Worm (Caenorhabditis elegans) whole organism, L1 larva: Measurements from ENCODE around the gene pxf-1.
A peak's percentile ranks its signal among the peaks of the same experiment; 100 is the strongest.

Experiments
- C34B4.2 ChIP-seq: sonication (generic microtip); optimal IDR thresholded peaks from 2 replicates; lab custom pipeline; 2017; ENCODE audit warnings: mild to moderate bottlenecking, missing genetic modification characterization, missing compliant biosample characterization
- ama-1 ChIP-seq: fragments of 150-350 bp; optimal IDR thresholded peaks from 2 replicates; lab custom pipeline; 2014
- ceh-82 ChIP-seq, 3 experiments: fragments of 150-350 bp in 1 of 3; sonication (generic microtip) in 2 of 3; optimal IDR thresholded peaks; 2 replicates each; lab custom pipeline; 2014 to 2017; ENCODE audit warnings: missing biosample characterization in 3 of 3, missing genetic modification characterization in 3 of 3
- ceh-90 ChIP-seq: sonication (generic microtip); optimal IDR thresholded peaks from 2 replicates; lab custom pipeline; 2016; ENCODE audit warnings: missing genetic modification characterization, missing compliant biosample characterization
- ces-1 ChIP-seq: fragments of 150-350 bp; optimal IDR thresholded peaks from 2 replicates; lab custom pipeline; 2014; ENCODE audit warnings: missing biosample characterization, missing genetic modification reagents, missing genetic modification characterization
- dpl-1 ChIP-seq, 3 experiments: fragments of 150-350 bp in 2 of 3; sonication (generic microtip) in 1 of 3; optimal IDR thresholded peaks; 2 replicates each; lab custom pipeline; 2014 to 2017; ENCODE audit warnings: missing biosample characterization in 3 of 3, missing genetic modification characterization in 3 of 3, missing genetic modification reagents in 3 of 3
- dsc-1 ChIP-seq: sonication (generic microtip); optimal IDR thresholded peaks from 2 replicates; lab custom pipeline; 2016; ENCODE audit warnings: mild to moderate bottlenecking, missing genetic modification characterization, missing compliant biosample characterization
- ets-5 ChIP-seq: fragments of 200-800 bp; sonication (Bioruptor generic); IDR thresholded peaks from 2 replicates; pipeline ENCODE4 v1.3.6; 2022; ENCODE audit warnings: missing genetic modification characterization, missing compliant biosample characterization
- fkh-8 ChIP-seq: sonication (generic microtip); optimal IDR thresholded peaks from 2 replicates; lab custom pipeline; 2016; ENCODE audit warnings: mild to moderate bottlenecking, missing genetic modification characterization, missing compliant biosample characterization
- hlh-17 ChIP-seq: fragments of 200-800 bp; sonication (Bioruptor generic); optimal IDR thresholded peaks from 2 replicates; lab custom pipeline; 2018; ENCODE audit warnings: missing genetic modification characterization, mild to moderate bottlenecking, missing compliant biosample characterization, moderate library complexity, borderline replicate concordance
- hpl-2 ChIP-seq: fragments of 150-350 bp; optimal IDR thresholded peaks from 2 replicates; lab custom pipeline; 2014; ENCODE audit warnings: missing biosample characterization, missing genetic modification reagents, missing genetic modification characterization
- irx-1 ChIP-seq: sonication (generic microtip); optimal IDR thresholded peaks from 2 replicates; lab custom pipeline; 2016; ENCODE audit warnings: missing genetic modification characterization, missing compliant biosample characterization
- lin-13 ChIP-seq: fragments of 150-350 bp; optimal IDR thresholded peaks from 2 replicates; lab custom pipeline; 2014; ENCODE audit warnings: missing biosample characterization, missing genetic modification reagents, missing genetic modification characterization
- lin-14 ChIP-seq: fragments of 200-800 bp; sonication (Bioruptor generic); optimal IDR thresholded peaks from 2 replicates; lab custom pipeline; 2018; ENCODE audit warnings: mild to moderate bottlenecking, missing genetic modification characterization, moderate library complexity, missing compliant biosample characterization
- lir-3 ChIP-seq: sonication (generic microtip); optimal IDR thresholded peaks from 2 replicates; lab custom pipeline; 2016; ENCODE audit warnings: mild to moderate bottlenecking, missing genetic modification characterization, moderate library complexity, missing compliant biosample characterization; ENCODE audit not compliant: poor library complexity
- lsy-2 ChIP-seq, 2 experiments: fragments of 150-350 bp; optimal IDR thresholded peaks; 2 replicates each; lab custom pipeline; 2014; ENCODE audit warnings: missing biosample characterization in 2 of 2, missing genetic modification characterization in 2 of 2
- nhr-12 ChIP-seq: sonication (generic microtip); optimal IDR thresholded peaks from 2 replicates; lab custom pipeline; 2017; ENCODE audit warnings: missing biosample characterization, missing genetic modification characterization
- nhr-19 ChIP-seq: fragments of 200-800 bp; sonication (Bioruptor generic); conservative IDR thresholded peaks from 2 replicates; pipeline ENCODE4 v1.3.6; 2022; ENCODE audit warnings: missing genetic modification characterization, missing compliant biosample characterization
- nhr-237 ChIP-seq: fragments of 150-350 bp; optimal IDR thresholded peaks from 2 replicates; lab custom pipeline; 2014; ENCODE audit warnings: missing biosample characterization, missing genetic modification characterization
- nhr-28 ChIP-seq: fragments of 150-350 bp; optimal IDR thresholded peaks from 2 replicates; lab custom pipeline; 2014; ENCODE audit warnings: missing biosample characterization, missing genetic modification characterization
- nhr-47 ChIP-seq: sonication (generic microtip); optimal IDR thresholded peaks from 2 replicates; lab custom pipeline; 2016; ENCODE audit warnings: mild to moderate bottlenecking, missing genetic modification characterization, moderate library complexity, missing compliant biosample characterization
- nhr-71 ChIP-seq: sonication (generic microtip); optimal IDR thresholded peaks from 2 replicates; lab custom pipeline; 2016; ENCODE audit warnings: mild to moderate bottlenecking, missing genetic modification characterization, moderate library complexity, missing compliant biosample characterization
- nhr-77 ChIP-seq: fragments of 150-350 bp; optimal IDR thresholded peaks from 2 replicates; lab custom pipeline; 2014; ENCODE audit warnings: missing biosample characterization, missing genetic modification characterization
- nhr-84 ChIP-seq: sonication (generic microtip); optimal IDR thresholded peaks from 2 replicates; lab custom pipeline; 2017; ENCODE audit warnings: missing biosample characterization, missing genetic modification characterization
- pag-3 ChIP-seq: sonication (generic microtip); optimal IDR thresholded peaks from 2 replicates; lab custom pipeline; 2017; ENCODE audit warnings: missing genetic modification characterization, mild to moderate bottlenecking, missing compliant biosample characterization, antibody characterized with exemption, borderline replicate concordance; ENCODE audit not compliant: insufficient read depth
- sox-4 ChIP-seq: sonication (generic microtip); optimal IDR thresholded peaks from 2 replicates; lab custom pipeline; 2016; ENCODE audit warnings: missing genetic modification characterization, missing compliant biosample characterization
- sup-37 ChIP-seq: fragments of 200-800 bp; sonication (Bioruptor generic); optimal IDR thresholded peaks from 2 replicates; lab custom pipeline; 2018; ENCODE audit warnings: mild to moderate bottlenecking, missing genetic modification characterization, missing compliant biosample characterization
- tbx-2 ChIP-seq: sonication (generic microtip); optimal IDR thresholded peaks from 2 replicates; lab custom pipeline; 2016; ENCODE audit warnings: missing genetic modification characterization, missing compliant biosample characterization
- unc-130 ChIP-seq: fragments of 150-350 bp; optimal IDR thresholded peaks from 2 replicates; lab custom pipeline; 2017; ENCODE audit warnings: missing biosample characterization, missing genetic modification characterization, inconsistent platforms
- unc-62 ChIP-seq: fragments of 150-350 bp; optimal IDR thresholded peaks from 2 replicates; lab custom pipeline; 2014; ENCODE audit warnings: missing biosample characterization, missing genetic modification reagents, missing genetic modification characterization
- unc-86 ChIP-seq: sonication (generic microtip); optimal IDR thresholded peaks from 2 replicates; lab custom pipeline; 2016; ENCODE audit warnings: missing genetic modification characterization, missing compliant biosample characterization
- vab-15 ChIP-seq: sonication (generic microtip); optimal IDR thresholded peaks from 2 replicates; lab custom pipeline; 2017; ENCODE audit warnings: missing genotype, mild to moderate bottlenecking, missing genetic modification characterization, missing compliant biosample characterization
- xbp-1 ChIP-seq: sonication (generic microtip); optimal IDR thresholded peaks from 2 replicates; lab custom pipeline; 2016; ENCODE audit warnings: missing genetic modification characterization, missing compliant biosample characterization

Gene pxf-1

DNA sequence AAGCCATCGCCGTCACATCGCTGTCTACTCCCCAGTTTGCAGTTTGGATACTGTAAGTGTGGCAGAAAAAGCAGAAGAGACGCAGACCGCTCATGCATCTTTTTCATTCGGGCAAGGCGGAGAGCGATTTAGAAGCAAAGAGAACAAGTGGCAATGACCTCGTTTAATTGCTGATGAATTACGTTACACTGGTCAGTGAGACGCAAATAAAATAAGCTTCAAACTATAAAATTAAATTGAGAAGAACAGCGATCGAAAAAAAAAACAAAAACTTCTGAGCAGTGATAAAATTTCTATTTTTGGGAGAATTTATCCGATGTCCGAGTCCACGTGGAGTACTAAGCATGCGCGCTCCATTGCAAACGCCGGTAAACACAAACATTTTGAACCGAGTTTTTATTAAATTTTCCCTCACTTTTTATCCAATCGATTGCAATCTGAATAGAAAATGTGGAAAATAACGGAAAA, 48.0 kb upstream of the pxf-1 start, which contains the start of gene C24F3.2 (continued):
- TF ChIP-seq ces-1 (GFP tag; lab: Kevin White, UChicago) (no peak), lir-3 (tag; lab: Kevin White, UChicago) (no peak), pag-3 (tag; lab: Kevin White, UChicago) (no peak), sup-37 (GFP tag; lab: Kevin White, UChicago) (peak; percentile 45), hpl-2 (no peak), nhr-77 (tag; lab: Kevin White, UChicago) (peak; percentile 38), lsy-2 (tag; optimal IDR thresholded peaks at IDR 0.05; lab: Kevin White, UChicago) (peak; percentile 92 to 97), unc-130 (peak; percentile 42), hlh-17 (GFP tag; lab: Kevin White, UChicago) (no peak), unc-86 (tag; lab: Kevin White, UChicago) (peak; percentile 26), sox-4 (tag; lab: Kevin White, UChicago) (no peak), nhr-71 (tag; lab: Kevin White, UChicago) (peak; percentile 81)

DNA sequence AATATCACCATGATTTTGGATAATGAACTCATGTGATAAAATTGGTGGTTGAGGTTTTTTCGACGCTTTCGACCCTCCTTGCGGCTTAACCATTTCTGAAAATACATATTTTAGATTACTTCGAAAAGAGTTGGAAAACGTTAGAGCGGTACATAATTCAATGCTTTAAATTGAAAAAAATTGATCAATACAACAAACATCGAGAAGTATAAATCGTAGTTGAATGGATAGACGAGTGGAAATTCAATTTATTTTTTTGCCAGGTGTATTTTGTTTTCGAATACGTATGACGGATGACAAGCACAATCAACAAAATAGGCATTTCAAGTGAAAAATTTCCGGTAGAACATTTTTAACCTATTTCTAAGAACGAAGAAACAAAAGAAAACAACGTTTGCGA, 47.0 kb upstream of the pxf-1 start, which contains the start of gene tram-1:
tram-1 (minus strand) TSS at position 101 of the 400 bp plus-strand sequence.
- no peak for TF ChIP-seq irx-1 (tag; lab: Kevin White, UChicago)
- peak; percentile 37 for TF ChIP-seq fkh-8

DNA sequence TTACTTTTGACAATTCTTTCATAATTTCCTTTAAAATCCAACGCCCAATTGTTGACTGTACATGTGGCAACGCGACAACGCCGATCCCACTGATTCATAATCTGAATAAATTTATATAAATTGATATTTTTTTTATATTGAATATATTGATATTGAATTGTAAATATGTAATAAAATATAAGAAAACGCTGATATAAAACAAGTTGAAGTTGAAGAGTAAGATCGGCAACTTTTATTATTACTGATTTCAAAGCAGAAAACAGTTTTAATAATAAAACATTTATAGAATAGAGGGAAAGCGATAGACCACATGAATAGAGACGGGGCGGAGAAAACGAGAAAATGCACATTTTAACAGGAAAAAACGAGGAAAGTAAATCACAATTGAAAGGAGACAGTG, 45.1 kb upstream of the pxf-1 start, which contains the start of gene qns-1:
qns-1 (minus strand) TSS at position 101 of the 400 bp plus-strand sequence.
- no peak for TF ChIP-seq nhr-12 (tag; lab: Kevin White, UChicago)
- TF ChIP-seq ceh-90 (tag; lab: Kevin White, UChicago), result no peak
- TF ChIP-seq ets-5 (GFP tag; lab: Robert Waterston, UW), result no peak
- TF ChIP-seq xbp-1 (tag; lab: Kevin White, UChicago), result no peak
- TF ChIP-seq nhr-84, result no peak
- TF ChIP-seq unc-86 (tag; lab: Kevin White, UChicago), result no peak
- TF ChIP-seq nhr-237 (tag; lab: Kevin White, UChicago), result no peak
- no peak for TF ChIP-seq irx-1 (tag; lab: Kevin White, UChicago)
- no peak for TF ChIP-seq lin-14 (GFP tag; lab: Kevin White, UChicago)
- TF ChIP-seq unc-62 (GFP tag; lab: Kevin White, UChicago), result no peak
- TF ChIP-seq lsy-2 (tag; optimal IDR thresholded peaks at IDR 0.05; lab: Kevin White, UChicago), result no peak
- TF ChIP-seq nhr-47 (tag; lab: Kevin White, UChicago), result no peak
- no peak for TF ChIP-seq hpl-2
- no peak for TF ChIP-seq nhr-77 (tag; lab: Kevin White, UChicago)
- no peak for TF ChIP-seq vab-15 (tag; lab: Kevin White, UChicago)
- no peak for TF ChIP-seq dsc-1 (tag; lab: Kevin White, UChicago)
- TF ChIP-seq dpl-1 (GFP tag; optimal IDR thresholded peaks at IDR 0.05; lab: Kevin White, UChicago), result no peak
- no peak for TF ChIP-seq ama-1 (lab: Kevin White, UChicago)

DNA sequence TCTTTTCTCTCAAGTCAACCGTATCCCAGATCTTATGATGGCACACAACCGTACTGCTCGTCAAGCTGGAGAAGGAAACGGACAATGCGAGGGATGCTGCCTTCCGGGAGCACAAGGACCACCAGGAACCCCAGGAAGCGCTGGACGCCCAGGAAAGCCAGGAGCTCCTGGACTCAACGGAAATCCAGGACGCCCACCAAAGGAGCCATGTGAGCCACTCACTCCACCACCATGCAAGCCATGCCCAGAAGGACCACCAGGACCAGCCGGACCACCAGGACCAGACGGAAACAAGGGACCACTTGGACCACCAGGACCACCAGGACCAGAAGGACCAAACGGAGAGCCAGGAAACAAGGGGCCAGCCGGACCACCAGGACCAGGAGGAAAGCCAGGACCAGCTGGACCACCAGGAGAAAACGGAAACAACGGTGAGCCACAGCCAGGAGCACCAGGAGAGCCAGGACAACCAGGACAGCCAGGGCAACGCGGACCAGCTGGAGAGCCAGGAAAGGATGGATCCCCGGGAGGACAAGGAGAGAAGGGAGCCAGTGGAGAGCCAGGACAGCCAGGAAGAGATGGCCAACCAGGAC, 42.7 kb upstream of the pxf-1 start:
- TF ChIP-seq sup-37 (GFP tag; lab: Kevin White, UChicago), result no peak
- no peak for TF ChIP-seq tbx-2 (tag; lab: Kevin White, UChicago)
- TF ChIP-seq ceh-82 (tag; optimal IDR thresholded peaks at IDR 0.05; lab: Kevin White, UChicago), result no peak
- no peak for TF ChIP-seq ets-5 (GFP tag; lab: Robert Waterston, UW)
- no peak for TF ChIP-seq C34B4.2 (tag; lab: Kevin White, UChicago)
- TF ChIP-seq ama-1 (lab: Kevin White, UChicago), result no peak
- no peak for TF ChIP-seq ces-1 (GFP tag; lab: Kevin White, UChicago)
- TF ChIP-seq lin-13 (GFP tag; lab: Kevin White, UChicago), result no peak
- no peak for TF ChIP-seq nhr-28
- TF ChIP-seq nhr-19 (GFP tag; lab: Robert Waterston, UW), result no peak
